Worm (Caenorhabditis elegans) whole organism, L1 larva: ENCODE measurements around the gene T14G12.6.

Experiments
- ama-1 ChIP-seq: fragments of 150-350 bp; optimal IDR thresholded peaks from 2 replicates; lab custom pipeline; 2014
- elt-2 ChIP-seq: sonication (generic microtip); optimal IDR thresholded peaks from 2 replicates; lab custom pipeline; 2016; ENCODE audit warnings: missing genetic modification characterization, mild to moderate bottlenecking, inconsistent platforms, missing compliant biosample characterization, missing genetic modification reagents
- fkh-8 ChIP-seq: sonication (generic microtip); optimal IDR thresholded peaks from 2 replicates; lab custom pipeline; 2016; ENCODE audit warnings: mild to moderate bottlenecking, missing genetic modification characterization, missing compliant biosample characterization
- lin-13 ChIP-seq: fragments of 150-350 bp; optimal IDR thresholded peaks from 2 replicates; lab custom pipeline; 2014; ENCODE audit warnings: missing biosample characterization, missing genetic modification reagents, missing genetic modification characterization
- lin-39 ChIP-seq: fragments of 150-350 bp; optimal IDR thresholded peaks from 2 replicates; lab custom pipeline; 2014; ENCODE audit warnings: missing biosample characterization, missing genetic modification reagents, missing genetic modification characterization
- lsy-2 ChIP-seq, 2 experiments: fragments of 150-350 bp; optimal IDR thresholded peaks; 2 replicates each; lab custom pipeline; 2014; ENCODE audit warnings: missing biosample characterization in 2 of 2, missing genetic modification characterization in 2 of 2
- mdl-1 ChIP-seq, 2 experiments: fragments of 150-350 bp; optimal IDR thresholded peaks; 2 replicates each; lab custom pipeline; 2014 to 2017; ENCODE audit warnings: missing biosample characterization in 2 of 2, missing genetic modification characterization in 2 of 2, inconsistent platforms in 1 of 2
- nhr-12 ChIP-seq: sonication (generic microtip); optimal IDR thresholded peaks from 2 replicates; lab custom pipeline; 2017; ENCODE audit warnings: missing biosample characterization, missing genetic modification characterization
- nhr-28 ChIP-seq: fragments of 150-350 bp; optimal IDR thresholded peaks from 2 replicates; lab custom pipeline; 2014; ENCODE audit warnings: missing biosample characterization, missing genetic modification characterization
- pqm-1 ChIP-seq: sonication (generic microtip); optimal IDR thresholded peaks from 3 replicates; lab custom pipeline; 2017; ENCODE audit warnings: missing biosample characterization, missing genetic modification characterization
- skn-1 ChIP-seq: fragments of 150-350 bp; optimal IDR thresholded peaks from 2 replicates; lab custom pipeline; 2014; ENCODE audit warnings: missing biosample characterization, missing genetic modification characterization
- tlp-1 ChIP-seq: fragments of 150-350 bp; optimal IDR thresholded peaks from 2 replicates; lab custom pipeline; 2014; ENCODE audit warnings: missing biosample characterization, missing genetic modification characterization
- zip-4 ChIP-seq: fragments of 200-800 bp; sonication (Bioruptor generic); optimal IDR thresholded peaks from 2 replicates; lab custom pipeline; 2018; ENCODE audit warnings: mild to moderate bottlenecking, missing genetic modification characterization, moderate library complexity, missing compliant biosample characterization

DNA sequence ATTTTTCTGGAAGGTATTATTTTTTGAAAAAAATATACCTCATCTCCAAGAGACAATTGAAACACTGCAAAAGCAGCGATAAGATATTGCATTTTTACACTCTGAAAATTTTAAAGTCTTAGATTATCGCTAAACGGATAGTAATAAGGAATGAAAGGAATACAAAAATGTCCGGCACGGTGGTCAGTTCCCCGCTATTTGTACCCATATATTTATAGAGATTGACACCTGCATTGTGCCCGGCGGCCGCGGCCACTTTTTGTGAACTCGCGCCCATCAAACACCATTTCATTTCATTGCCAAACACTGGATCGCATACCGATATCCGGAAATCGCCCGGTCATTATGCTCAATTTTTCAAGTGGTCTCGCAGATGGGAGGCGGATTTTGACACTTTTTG, 33.5 kb upstream of the T14G12.6 start, which contains the start of gene idpp-5:
- no peak for TF ChIP-seq zip-4
- no peak for TF ChIP-seq ama-1 (lab: Kevin White, UChicago)
- TF ChIP-seq skn-1 (tag; lab: Kevin White, UChicago): no peak
- TF ChIP-seq lin-39 (tag; lab: Kevin White, UChicago): no peak
- no peak for TF ChIP-seq nhr-12
- no peak for TF ChIP-seq pqm-1 (tag; lab: Kevin White, UChicago)
- TF ChIP-seq mdl-1 (tag; optimal IDR thresholded peaks at IDR 0.05; lab: Kevin White, UChicago): no peak
- TF ChIP-seq tlp-1: no peak
- no peak for TF ChIP-seq lsy-2 (tag; optimal IDR thresholded peaks at IDR 0.05; lab: Kevin White, UChicago)
- TF ChIP-seq nhr-28 (tag; lab: Kevin White, UChicago): no peak
- no peak for TF ChIP-seq fkh-8 (tag; lab: Kevin White, UChicago)
- no peak for TF ChIP-seq lin-13 (GFP tag; lab: Kevin White, UChicago)
- TF ChIP-seq elt-2 (tag; lab: Kevin White, UChicago): no peak
